Worm (Caenorhabditis elegans) whole organism, early embryonic: ENCODE measurements around the gene str-240.

ENCODE experiments used
- B0310.2 ChIP-seq: sonication (generic microtip); optimal IDR thresholded peaks from 2 replicates; lab custom pipeline; 2016; ENCODE audit warnings: mild to moderate bottlenecking, missing genetic modification characterization, missing compliant biosample characterization
- aly-1 ChIP-seq: sonication (generic microtip); optimal IDR thresholded peaks from 2 replicates; lab custom pipeline; 2016; ENCODE audit warnings: missing genetic modification characterization, missing compliant biosample characterization
- ama-1 ChIP-seq: fragments of 150-350 bp; optimal IDR thresholded peaks from 2 replicates; lab custom pipeline; 2014
- ceh-36 ChIP-seq: sonication (generic microtip); optimal IDR thresholded peaks from 2 replicates; lab custom pipeline; 2016; ENCODE audit warnings: missing genetic modification characterization, inconsistent platforms, missing compliant biosample characterization
- flt-1 ChIP-seq: fragments of 200-800 bp; sonication (Bioruptor generic); IDR thresholded peaks from 2 replicates; pipeline ENCODE4 v1.3.6; 2022; ENCODE audit warnings: missing genetic modification characterization, missing compliant biosample characterization
- hmbx-1 ChIP-seq: sonication (generic microtip); optimal IDR thresholded peaks from 2 replicates; lab custom pipeline; 2016; ENCODE audit warnings: mild to moderate bottlenecking, missing genetic modification characterization, missing compliant biosample characterization
- hnd-1 ChIP-seq: sonication (generic microtip); optimal IDR thresholded peaks from 2 replicates; lab custom pipeline; 2016; ENCODE audit warnings: missing genetic modification characterization, missing compliant biosample characterization
- sea-1 ChIP-seq: fragments of 200-800 bp; sonication (Bioruptor generic); conservative IDR thresholded peaks from 2 replicates; pipeline ENCODE4 v1.3.6; 2022; ENCODE audit warnings: missing genetic modification characterization, missing compliant biosample characterization

ce11 chrV:1511537-1511936 lies 10.2 kb downstream of the str-240 start, which contains the start of gene nhr-260:
- TF ChIP-seq B0310.2 (tag; lab: Kevin White, UChicago) (no peak), ceh-36 (tag; lab: Kevin White, UChicago) (no peak), aly-1 (no peak), sea-1 (GFP tag; lab: Robert Waterston, UW) (no peak), ama-1 (lab: Kevin White, UChicago) (no peak), hnd-1 (tag; lab: Kevin White, UChicago) (no peak), hmbx-1 (tag; lab: Kevin White, UChicago) (no peak), flt-1 (GFP tag; lab: Robert Waterston, UW) (no peak)
